ENCODE assay signal across 1 fruit fly cellular context in the genomic region with DNA sequence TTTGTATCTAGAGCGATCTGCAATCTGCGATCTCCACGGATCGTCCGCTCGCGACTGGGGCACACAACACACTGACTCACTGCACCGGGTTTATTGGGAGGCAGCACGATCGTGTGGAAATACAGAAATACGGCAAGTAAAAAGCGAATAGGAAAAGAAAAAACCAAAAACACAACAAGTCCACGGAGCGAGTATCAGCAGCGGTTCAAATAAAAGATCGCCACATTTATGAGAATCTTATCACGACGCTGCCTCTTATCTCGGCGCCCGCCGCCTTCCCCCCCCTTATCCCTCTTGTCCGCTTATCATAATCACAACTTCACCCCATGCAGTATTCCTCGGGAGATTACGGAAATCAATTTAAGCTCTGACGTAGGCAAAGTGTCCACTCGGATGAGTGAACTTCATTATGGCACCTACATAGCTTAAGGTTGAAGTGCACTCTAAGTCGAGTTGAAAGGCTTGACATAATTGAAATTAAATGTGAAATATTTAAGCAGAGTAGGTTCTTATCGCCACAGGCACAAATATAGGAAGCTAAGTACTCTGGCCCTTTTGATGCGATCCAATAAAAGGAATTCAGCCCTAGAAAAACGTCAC.
TF ChIP-seq lines count a peak whose summit lies in the region.

A gene (minus strand): TSS at position 51 of the 600 bp plus-strand sequence.

TF ChIP-seq in whole organism, embryonic, 481 proteins besides CTCF, POLR2A, EP300 and RAD21 (continued from another document):
- TF ChIP-seq grn (GFP tag; optimal IDR thresholded peaks at IDR 0.05; lab: Kevin White, UChicago): peak; percentile 99
- no peak for TF ChIP-seq Dfd (GFP tag; optimal IDR thresholded peaks at IDR 0.05; lab: Kevin White, UChicago)
- TF ChIP-seq lab (GFP tag; optimal IDR thresholded peaks at IDR 0.05; lab: Kevin White, UChicago): peak; percentile 48
- TF ChIP-seq twi (tag; optimal IDR thresholded peaks at IDR 0.05; lab: Kevin White, UChicago): no peak
- peak; percentile 16 for TF ChIP-seq CG17568 (GFP tag; optimal IDR thresholded peaks at IDR 0.05; lab: Kevin White, UChicago)
- TF ChIP-seq CG10147 (GFP tag; optimal IDR thresholded peaks at IDR 0.05; lab: Kevin White, UChicago): no peak
- no peak for TF ChIP-seq CG3726 (GFP tag; IDR thresholded peaks at IDR 0.05; lab: Robert Waterston, UW)
- TF ChIP-seq Blimp-1 (GFP tag; optimal IDR thresholded peaks at IDR 0.05; lab: Kevin White, UChicago): no peak
- TF ChIP-seq crol (GFP tag; IDR thresholded peaks at IDR 0.05; lab: Robert Waterston, UW): peak; percentile 93
- TF ChIP-seq Med (GFP tag; lab: Kevin White, UChicago): peak; percentile 47
- TF ChIP-seq unpg (GFP tag; optimal IDR thresholded peaks at IDR 0.05; lab: Kevin White, UChicago): no peak
- no peak for TF ChIP-seq her (GFP tag; optimal IDR thresholded peaks at IDR 0.05; lab: Kevin White, UChicago)
- no peak for TF ChIP-seq CG12942 (GFP tag; optimal IDR thresholded peaks at IDR 0.05; lab: Kevin White, UChicago)
- no peak for TF ChIP-seq CG7786 (GFP tag; optimal IDR thresholded peaks at IDR 0.05; lab: Kevin White, UChicago)
- peak; percentile 91 for TF ChIP-seq CG34376 (GFP tag; optimal IDR thresholded peaks at IDR 0.05; lab: Kevin White, UChicago)
- TF ChIP-seq CG15601 (tag; optimal IDR thresholded peaks at IDR 0.05; lab: Kevin White, UChicago): peak; percentile 79
- no peak for TF ChIP-seq CG4854 (GFP tag; optimal IDR thresholded peaks at IDR 0.05; lab: Kevin White, UChicago)
- peak; percentile 1 for TF ChIP-seq Meics (GFP tag; optimal IDR thresholded peaks at IDR 0.05; lab: Kevin White, UChicago)
- no peak for TF ChIP-seq CG8359 (GFP tag; optimal IDR thresholded peaks at IDR 0.05; lab: Kevin White, UChicago; ENCODE audit: borderline replicate concordance)
- no peak for TF ChIP-seq CG15011 (GFP tag; optimal IDR thresholded peaks at IDR 0.05; lab: Kevin White, UChicago)
- no peak for TF ChIP-seq CG1603 (tag; optimal IDR thresholded peaks at IDR 0.05; lab: Kevin White, UChicago)
- no peak for TF ChIP-seq sens (GFP tag; lab: Kevin White, UChicago)
- no peak for TF ChIP-seq Dip3 (GFP tag; optimal IDR thresholded peaks at IDR 0.05; lab: Kevin White, UChicago)
- no peak for TF ChIP-seq slou (GFP tag; optimal IDR thresholded peaks at IDR 0.05; lab: Kevin White, UChicago)
- TF ChIP-seq sug (tag; optimal IDR thresholded peaks at IDR 0.05; lab: Kevin White, UChicago): peak; percentile 96
- no peak for TF ChIP-seq org-1 (GFP tag; optimal IDR thresholded peaks at IDR 0.05; lab: Kevin White, UChicago)
- TF ChIP-seq H2.0 (GFP tag; IDR thresholded peaks at IDR 0.05; lab: Robert Waterston, UW): no peak
- peak; percentile 38; the same call in 1 of the 2 replicates for TF ChIP-seq Lim3 (GFP tag; IDR thresholded peaks at IDR 0.05; lab: Robert Waterston, UW)
- TF ChIP-seq HmgZ (tag; optimal IDR thresholded peaks at IDR 0.05; lab: Kevin White, UChicago): peak; percentile 39
- peak; percentile 6 for TF ChIP-seq CG17385 (GFP tag; optimal IDR thresholded peaks at IDR 0.05; lab: Kevin White, UChicago)
- TF ChIP-seq MESR4 (GFP tag; optimal IDR thresholded peaks at IDR 0.05; lab: Kevin White, UChicago): no peak
- no peak for TF ChIP-seq CG13624 (GFP tag; optimal IDR thresholded peaks at IDR 0.05; lab: Kevin White, UChicago)
- no peak for TF ChIP-seq CG1529 (GFP tag; optimal IDR thresholded peaks at IDR 0.05; lab: Kevin White, UChicago)
- TF ChIP-seq Xbp1 (GFP tag; optimal IDR thresholded peaks at IDR 0.05; lab: Kevin White, UChicago): no peak
- TF ChIP-seq pan (optimal IDR thresholded peaks at IDR 0.05; lab: Kevin White, UChicago): no peak
- TF ChIP-seq pan (GFP tag; optimal IDR thresholded peaks at IDR 0.05 in 1 of 2, IDR thresholded peaks at IDR 0.05 in 1 of 2): no peak
- TF ChIP-seq caup (GFP tag; optimal IDR thresholded peaks at IDR 0.05; lab: Kevin White, UChicago; ENCODE audit: severe bottlenecking): no peak
- TF ChIP-seq cwo (GFP tag; optimal IDR thresholded peaks at IDR 0.05; lab: Kevin White, UChicago): peak; percentile 42
- TF ChIP-seq CG6813 (GFP tag; optimal IDR thresholded peaks at IDR 0.05; lab: Kevin White, UChicago): peak; percentile 17
- TF ChIP-seq lbe (GFP tag; optimal IDR thresholded peaks at IDR 0.05; lab: Kevin White, UChicago): peak; percentile 3
- TF ChIP-seq Sry-β (GFP tag; optimal IDR thresholded peaks at IDR 0.05; lab: Kevin White, UChicago): no peak
- peak; percentile 93 for TF ChIP-seq Hey (tag; optimal IDR thresholded peaks at IDR 0.05; lab: Kevin White, UChicago)
- TF ChIP-seq Nf-YC (tag; optimal IDR thresholded peaks at IDR 0.05; lab: Kevin White, UChicago): no peak
- no peak for TF ChIP-seq bowl (GFP tag; IDR thresholded peaks at IDR 0.05; lab: Robert Waterston, UW)
- no peak for TF ChIP-seq D (optimal IDR thresholded peaks at IDR 0.05; lab: Kevin White, UChicago)
- TF ChIP-seq D (GFP tag; optimal IDR thresholded peaks at IDR 0.05; lab: Kevin White, UChicago): no peak
- TF ChIP-seq Adf1 (GFP tag; IDR thresholded peaks at IDR 0.05; lab: Robert Waterston, UW): peak; percentile 76; the same call in 1 of the 2 replicates
- no peak for TF ChIP-seq CG6683 (GFP tag; optimal IDR thresholded peaks at IDR 0.05; lab: Kevin White, UChicago)
- TF ChIP-seq CG8388 (GFP tag; optimal IDR thresholded peaks at IDR 0.05; lab: Kevin White, UChicago): no peak
- no peak for TF ChIP-seq HLH3B (GFP tag; IDR thresholded peaks at IDR 0.05; lab: Robert Waterston, UW)
- no peak for TF ChIP-seq CG1647 (GFP tag; optimal IDR thresholded peaks at IDR 0.05; lab: Kevin White, UChicago)
- TF ChIP-seq phol (tag; optimal IDR thresholded peaks at IDR 0.05; lab: Kevin White, UChicago): no peak
- no peak for TF ChIP-seq B-H1 (GFP tag; IDR thresholded peaks at IDR 0.05; lab: Robert Waterston, UW)
- TF ChIP-seq CG11456 (GFP tag; IDR thresholded peaks at IDR 0.05; lab: Robert Waterston, UW): no peak
- no peak for TF ChIP-seq Lhr (GFP tag; optimal IDR thresholded peaks at IDR 0.05; lab: Kevin White, UChicago)
- TF ChIP-seq CG6175 (GFP tag; IDR thresholded peaks at IDR 0.05; lab: Robert Waterston, UW): peak; percentile 61; the same call in 1 of the 3 replicates
- TF ChIP-seq Hr78 (GFP tag; optimal IDR thresholded peaks at IDR 0.05; lab: Kevin White, UChicago): peak in 1 of 2 experiments; percentile 95
- TF ChIP-seq CG32532 (GFP tag; IDR thresholded peaks at IDR 0.05; lab: Robert Waterston, UW): no peak
- TF ChIP-seq row (GFP tag; IDR thresholded peaks at IDR 0.05; lab: Robert Waterston, UW): no peak
- peak; percentile 92; the same call in 2 of the 4 replicates for TF ChIP-seq chinmo (GFP tag; IDR thresholded peaks at IDR 0.05; lab: Robert Waterston, UW; ENCODE audit: partially characterized antibody)
- no peak for TF ChIP-seq CHES-1-like (GFP tag; optimal IDR thresholded peaks at IDR 0.05; lab: Kevin White, UChicago)
- no peak for TF ChIP-seq CG2129 (GFP tag; IDR thresholded peaks at IDR 0.05; lab: Robert Waterston, UW; ENCODE audit: partially characterized antibody)
- TF ChIP-seq CG8478 (optimal IDR thresholded peaks at IDR 0.05; lab: Kevin White, UChicago): no peak
- peak; percentile 24 for TF ChIP-seq nom (GFP tag; optimal IDR thresholded peaks at IDR 0.05; lab: Kevin White, UChicago)
- no peak for TF ChIP-seq CG8290 (GFP tag; optimal IDR thresholded peaks at IDR 0.05; lab: Kevin White, UChicago)
- peak in 1 of 2 experiments; percentile 6 for TF ChIP-seq CG8290 (tag; optimal IDR thresholded peaks at IDR 0.05; lab: Kevin White, UChicago)
- TF ChIP-seq CG10321 (GFP tag; IDR thresholded peaks at IDR 0.05; lab: Robert Waterston, UW): no peak
- TF ChIP-seq CG34422 (GFP tag; IDR thresholded peaks at IDR 0.05; lab: Robert Waterston, UW): 0 out of 3 replicates have a peak, but pooled peaks have one; percentile 14
- TF ChIP-seq amos (GFP tag; IDR thresholded peaks at IDR 0.05; lab: Robert Waterston, UW; ENCODE audit: partially characterized antibody): no peak
- no peak for TF ChIP-seq CG32772 (GFP tag; IDR thresholded peaks at IDR 0.05; lab: Robert Waterston, UW)
- TF ChIP-seq Camta (GFP tag; optimal IDR thresholded peaks at IDR 0.05; lab: Kevin White, UChicago): no peak
- TF ChIP-seq Drgx (GFP tag; IDR thresholded peaks at IDR 0.05; lab: Robert Waterston, UW): 0 out of 2 replicates have a peak, but pooled peaks have one; percentile 10
- no peak for TF ChIP-seq D19B (GFP tag; optimal IDR thresholded peaks at IDR 0.05; lab: Kevin White, UChicago)
- no peak for TF ChIP-seq CG8281 (tag; optimal IDR thresholded peaks at IDR 0.05; lab: Kevin White, UChicago)
- TF ChIP-seq Fer2 (tag; optimal IDR thresholded peaks at IDR 0.05; lab: Kevin White, UChicago): no peak
- peak; percentile 88 for TF ChIP-seq CG10543 (GFP tag; optimal IDR thresholded peaks at IDR 0.05; lab: Kevin White, UChicago)
- no peak for TF ChIP-seq CG6689 (GFP tag; IDR thresholded peaks at IDR 0.05; lab: Robert Waterston, UW)
- TF ChIP-seq Pdp1 (GFP tag; optimal IDR thresholded peaks at IDR 0.05; lab: Kevin White, UChicago): peak in 1 of 2 experiments; percentile 61
- no peak for TF ChIP-seq CG9215 (GFP tag; IDR thresholded peaks at IDR 0.05; lab: Robert Waterston, UW)
- peak in 1 of 2 experiments; percentile 19 for TF ChIP-seq Eip74EF (GFP tag; optimal IDR thresholded peaks at IDR 0.05; lab: Kevin White, UChicago)
- no peak for TF ChIP-seq CG9609 (GFP tag; optimal IDR thresholded peaks at IDR 0.05; lab: Kevin White, UChicago)
- TF ChIP-seq CG10565 (GFP tag; optimal IDR thresholded peaks at IDR 0.05; lab: Kevin White, UChicago): no peak
- TF ChIP-seq CG6765 (GFP tag; optimal IDR thresholded peaks at IDR 0.05; lab: Kevin White, UChicago): no peak
- TF ChIP-seq grau (tag; optimal IDR thresholded peaks at IDR 0.05; lab: Kevin White, UChicago): peak; percentile 59
- TF ChIP-seq emc (GFP tag; optimal IDR thresholded peaks at IDR 0.05; lab: Kevin White, UChicago): no peak
- no peak for TF ChIP-seq inv (GFP tag; IDR thresholded peaks at IDR 0.05; lab: Robert Waterston, UW; ENCODE audit: partially characterized antibody)
- TF ChIP-seq CkIIα-i1 (GFP tag; IDR thresholded peaks at IDR 0.05; lab: Robert Waterston, UW): no peak
- TF ChIP-seq Hsf (GFP tag; optimal IDR thresholded peaks at IDR 0.05; lab: Kevin White, UChicago): no peak
- no peak for TF ChIP-seq Atf6 (GFP tag; IDR thresholded peaks at IDR 0.05; lab: Robert Waterston, UW)
- TF ChIP-seq sima (GFP tag; optimal IDR thresholded peaks at IDR 0.05; lab: Kevin White, UChicago): no peak
- TF ChIP-seq CG12236 (GFP tag; optimal IDR thresholded peaks at IDR 0.05; lab: Kevin White, UChicago): no peak
- no peak for TF ChIP-seq CG4820 (GFP tag; optimal IDR thresholded peaks at IDR 0.05; lab: Kevin White, UChicago)
- TF ChIP-seq sna (GFP tag; IDR thresholded peaks at IDR 0.05; lab: Robert Waterston, UW; ENCODE audit: partially characterized antibody): no peak
- no peak for TF ChIP-seq NC2β (GFP tag; optimal IDR thresholded peaks at IDR 0.05; lab: Kevin White, UChicago)
- peak; percentile 7 for TF ChIP-seq Deaf1 (tag; optimal IDR thresholded peaks at IDR 0.05; lab: Kevin White, UChicago)
- TF ChIP-seq jumu (GFP tag; optimal IDR thresholded peaks at IDR 0.05; lab: Kevin White, UChicago): no peak
- no peak for TF ChIP-seq CG12104 (GFP tag; optimal IDR thresholded peaks at IDR 0.05; lab: Kevin White, UChicago)
- no peak for TF ChIP-seq repo (GFP tag; optimal IDR thresholded peaks at IDR 0.05; lab: Kevin White, UChicago)
- no peak for TF ChIP-seq lilli (GFP tag; optimal IDR thresholded peaks at IDR 0.05; lab: Kevin White, UChicago)
- TF ChIP-seq onecut (GFP tag; IDR thresholded peaks at IDR 0.05; lab: Robert Waterston, UW): 0 out of 2 replicates have a peak, but pooled peaks have one; percentile 13
- no peak for TF ChIP-seq CG10274 (GFP tag; optimal IDR thresholded peaks at IDR 0.05; lab: Kevin White, UChicago)
- TF ChIP-seq CG15073 (GFP tag; optimal IDR thresholded peaks at IDR 0.05; lab: Kevin White, UChicago): no peak
- TF ChIP-seq CG43689 (GFP tag; IDR thresholded peaks at IDR 0.05; lab: Robert Waterston, UW): no peak
- no peak for TF ChIP-seq CG6254 (GFP tag; optimal IDR thresholded peaks at IDR 0.05; lab: Kevin White, UChicago)
- peak in 1 of 2 experiments; percentile 27 for TF ChIP-seq eve (GFP tag; optimal IDR thresholded peaks at IDR 0.05; lab: Kevin White, UChicago)
- peak; percentile 14 for TF ChIP-seq Hmr (GFP tag; optimal IDR thresholded peaks at IDR 0.05; lab: Kevin White, UChicago)
- no peak for TF ChIP-seq CG8924 (tag; optimal IDR thresholded peaks at IDR 0.05; lab: Kevin White, UChicago)
- TF ChIP-seq Xrp1 (GFP tag; IDR thresholded peaks at IDR 0.05; lab: Robert Waterston, UW): no peak
- no peak for TF ChIP-seq zf30C (GFP tag; optimal IDR thresholded peaks at IDR 0.05; lab: Kevin White, UChicago)
- TF ChIP-seq gem (tag; optimal IDR thresholded peaks at IDR 0.05; lab: Kevin White, UChicago): no peak
- TF ChIP-seq CG7372 (GFP tag; IDR thresholded peaks at IDR 0.05; lab: Robert Waterston, UW): no peak
- TF ChIP-seq CG6272 (GFP tag; IDR thresholded peaks at IDR 0.05; lab: Robert Waterston, UW): no peak
- TF ChIP-seq hkb (optimal IDR thresholded peaks at IDR 0.05; lab: Kevin White, UChicago): no peak
- no peak for TF ChIP-seq hkb (GFP tag; IDR thresholded peaks at IDR 0.05; lab: Robert Waterston, UW)
- no peak for TF ChIP-seq unc-4 (GFP tag; IDR thresholded peaks at IDR 0.05; lab: Robert Waterston, UW; ENCODE audit: partially characterized antibody)
- TF ChIP-seq bigmax (GFP tag; optimal IDR thresholded peaks at IDR 0.05; lab: Kevin White, UChicago): no peak
- TF ChIP-seq mirr (GFP tag; optimal IDR thresholded peaks at IDR 0.05; lab: Kevin White, UChicago): peak; percentile 87
- no peak for TF ChIP-seq Abd-B (GFP tag; optimal IDR thresholded peaks at IDR 0.05; lab: Kevin White, UChicago)
- no peak for TF ChIP-seq CG2120 (GFP tag; optimal IDR thresholded peaks at IDR 0.05; lab: Kevin White, UChicago)
- 0 out of 2 replicates have a peak, but pooled peaks have one; percentile 38 for TF ChIP-seq CG14441 (GFP tag; IDR thresholded peaks at IDR 0.05; lab: Robert Waterston, UW)
- TF ChIP-seq gro (GFP tag; optimal IDR thresholded peaks at IDR 0.05; lab: Kevin White, UChicago): peak; percentile 58
- peak; percentile 60 for TF ChIP-seq sd (tag; optimal IDR thresholded peaks at IDR 0.05; lab: Kevin White, UChicago)
- no peak for TF ChIP-seq Lpt (GFP tag; optimal IDR thresholded peaks at IDR 0.05; lab: Kevin White, UChicago)
- TF ChIP-seq p53 (GFP tag; optimal IDR thresholded peaks at IDR 0.05; lab: Kevin White, UChicago): no peak
- TF ChIP-seq ewg (GFP tag; optimal IDR thresholded peaks at IDR 0.05; lab: Kevin White, UChicago): no peak
- no peak for TF ChIP-seq NFAT (GFP tag; IDR thresholded peaks at IDR 0.05; lab: Robert Waterston, UW)
